Fruit fly (Drosophila melanogaster) whole organism, wandering third instar larva: ENCODE measurements around the gene CG33511.

Experiments used
- Abd-B ChIP-seq: fragments of >200 bp; optimal IDR thresholded peaks from 2 replicates; lab custom pipeline; 2017; ENCODE audit warnings: missing biosample characterization, missing genetic modification characterization
- CG32264 ChIP-seq: fragments of 200-800 bp; sonication (Bioruptor generic); optimal IDR thresholded peaks from 2 replicates; lab custom pipeline; 2016; ENCODE audit warnings: missing biosample characterization, missing genetic modification characterization
- CrebA ChIP-seq: fragments of 200-800 bp; sonication (Bioruptor generic); optimal IDR thresholded peaks from 2 replicates; lab custom pipeline; 2016; ENCODE audit warnings: missing biosample characterization, mild to moderate bottlenecking, missing genetic modification characterization, borderline replicate concordance
- Dfd ChIP-seq: fragments of >200 bp; optimal IDR thresholded peaks from 2 replicates; lab custom pipeline; 2017; ENCODE audit warnings: missing biosample characterization, missing genetic modification characterization
- Dif ChIP-seq: fragments of 200-275, 200-300 bp; sonication (Bioruptor generic); optimal IDR thresholded peaks from 2 replicates; lab custom pipeline; 2018; ENCODE audit warnings: missing biosample characterization, missing genetic modification characterization; ENCODE audit not compliant: partially characterized antibody
- GATAd ChIP-seq: sonication (Bioruptor generic); optimal IDR thresholded peaks from 2 replicates; lab custom pipeline; 2016; ENCODE audit warnings: missing biosample characterization, missing genetic modification characterization
- Hnf4 ChIP-seq: fragments of 200-800 bp; sonication (Bioruptor generic); optimal IDR thresholded peaks from 2 replicates; lab custom pipeline; 2016; ENCODE audit warnings: missing biosample characterization, mild to moderate bottlenecking, missing genetic modification characterization
- Hr83 ChIP-seq: fragments of 200-300 bp; sonication (Bioruptor generic); optimal IDR thresholded peaks from 2 replicates; lab custom pipeline; 2016; ENCODE audit warnings: missing biosample characterization, mild to moderate bottlenecking, missing genetic modification characterization, moderate library complexity; ENCODE audit not compliant: poor library complexity, severe bottlenecking
- Jra ChIP-seq: sonication (Bioruptor generic); optimal IDR thresholded peaks from 2 replicates; lab custom pipeline; 2016; ENCODE audit warnings: missing biosample characterization, missing genetic modification characterization
- Mio ChIP-seq: sonication (Bioruptor generic); optimal IDR thresholded peaks from 2 replicates; lab custom pipeline; 2016; ENCODE audit warnings: missing biosample characterization, missing genetic modification characterization
- Myc ChIP-seq: fragments of >200 bp; optimal IDR thresholded peaks from 2 replicates; lab custom pipeline; 2017
- N ChIP-seq: fragments of >200 bp; optimal IDR thresholded peaks from 2 replicates; lab custom pipeline; 2018; ENCODE audit warnings: missing biosample characterization, missing external identifiers, missing genetic modification characterization
- OdsH ChIP-seq: fragments of 200-800 bp; sonication (Bioruptor generic); optimal IDR thresholded peaks from 2 replicates; lab custom pipeline; 2016; ENCODE audit warnings: missing biosample characterization, mild to moderate bottlenecking, missing genetic modification characterization
- Rel ChIP-seq, 2 experiments: fragments of 200-800 bp; sonication (Bioruptor generic) in 1 of 2; optimal IDR thresholded peaks; 2 replicates in 1 of 2; 3 replicates in 1 of 2; lab custom pipeline; 2016 to 2019; ENCODE audit warnings: mild to moderate bottlenecking in 2 of 2, missing biosample characterization in 2 of 2, missing genetic modification characterization in 2 of 2, moderate library complexity in 1 of 2
- Sp1 ChIP-seq: fragments of 200-800 bp; sonication (Bioruptor generic); optimal IDR thresholded peaks from 3 replicates; lab custom pipeline; 2019; ENCODE audit warnings: missing biosample characterization, mild to moderate bottlenecking, missing genetic modification characterization, moderate library complexity
- Vsx2 ChIP-seq: fragments of 200-300, 225-300 bp; sonication (Bioruptor generic); optimal IDR thresholded peaks from 2 replicates; lab custom pipeline; 2018; ENCODE audit warnings: missing biosample characterization, missing genetic modification characterization; ENCODE audit not compliant: partially characterized antibody
- brk ChIP-seq: fragments of 200-800 bp; sonication (Bioruptor generic); optimal IDR thresholded peaks from 2 replicates; lab custom pipeline; 2016; ENCODE audit warnings: missing biosample characterization, mild to moderate bottlenecking, missing genetic modification characterization
- dl ChIP-seq, 2 experiments: fragments of 175-275, 200-275 bp in 1 of 2; fragments of 200-275 bp in 1 of 2; sonication (Bioruptor generic); optimal IDR thresholded peaks; lab custom pipeline; 2018; ENCODE audit warnings: mild to moderate bottlenecking in 2 of 2, missing biosample characterization in 2 of 2, missing genetic modification characterization in 2 of 2, moderate library complexity in 2 of 2; ENCODE audit not compliant: partially characterized antibody in 2 of 2, insufficient read depth in 1 of 2
- dmrt93B ChIP-seq: fragments of 200-800 bp; sonication (Bioruptor generic); optimal IDR thresholded peaks from 2 replicates; lab custom pipeline; 2018; ENCODE audit warnings: missing biosample characterization, mild to moderate bottlenecking, missing genetic modification characterization
- dsf ChIP-seq: sonication (Bioruptor generic); optimal IDR thresholded peaks from 2 replicates; lab custom pipeline; 2016; ENCODE audit warnings: missing biosample characterization, missing genetic modification characterization, borderline replicate concordance
- ey ChIP-seq: fragments of 200-800 bp; sonication (Bioruptor generic); optimal IDR thresholded peaks from 2 replicates; lab custom pipeline; 2016; ENCODE audit warnings: missing biosample characterization, missing genetic modification characterization
- foxo ChIP-seq, 2 experiments: fragments of 200-800 bp; sonication (Bioruptor generic); optimal IDR thresholded peaks; 2 replicates in 1 of 2; 3 replicates in 1 of 2; lab custom pipeline; 2016 to 2017; ENCODE audit warnings: missing biosample characterization in 2 of 2, missing genetic modification characterization in 2 of 2
- fru ChIP-seq: fragments of 200-800 bp; sonication (Bioruptor generic); optimal IDR thresholded peaks from 3 replicates; lab custom pipeline; 2016; ENCODE audit warnings: missing biosample characterization, mild to moderate bottlenecking, missing genetic modification characterization
- h ChIP-seq: fragments of 200-800 bp; sonication (Bioruptor generic); optimal IDR thresholded peaks from 3 replicates; lab custom pipeline; 2016; ENCODE audit warnings: missing biosample characterization, mild to moderate bottlenecking, missing genetic modification characterization
- jim ChIP-seq: fragments of 175-275, 200-325 bp; sonication (Bioruptor generic); optimal IDR thresholded peaks from 2 replicates; lab custom pipeline; 2016; ENCODE audit warnings: missing biosample characterization, mild to moderate bottlenecking, missing genetic modification characterization
- pan ChIP-seq: fragments of >200 bp; optimal IDR thresholded peaks from 2 replicates; lab custom pipeline; 2017
- psq ChIP-seq: fragments of 200-800 bp; sonication (Bioruptor generic); optimal IDR thresholded peaks from 3 replicates; lab custom pipeline; 2017; ENCODE audit warnings: missing biosample characterization, mild to moderate bottlenecking, missing genetic modification characterization, moderate library complexity
- rgr ChIP-seq: fragments of 200-800 bp; sonication (Bioruptor generic); optimal IDR thresholded peaks from 3 replicates; lab custom pipeline; 2016; ENCODE audit warnings: missing biosample characterization, mild to moderate bottlenecking, missing genetic modification characterization
- sv ChIP-seq: fragments of 200-800 bp; sonication (Bioruptor generic); optimal IDR thresholded peaks from 3 replicates; lab custom pipeline; 2016; ENCODE audit warnings: missing biosample characterization, missing genetic modification characterization
- tai ChIP-seq: sonication (Bioruptor generic); optimal IDR thresholded peaks from 2 replicates; lab custom pipeline; 2016; ENCODE audit warnings: missing biosample characterization, missing genetic modification characterization
- usp ChIP-seq: fragments of >200 bp; optimal IDR thresholded peaks from 2 replicates; lab custom pipeline; 2017; ENCODE audit warnings: missing biosample characterization, missing genetic modification characterization
- woc ChIP-seq: sonication (Bioruptor generic); optimal IDR thresholded peaks from 2 replicates; lab custom pipeline; 2016; ENCODE audit warnings: missing biosample characterization, mild to moderate bottlenecking, missing genetic modification characterization

CG33511 gene

dm6 chr2L:21102399-21103108, 20.3 kb upstream of the CG33511 start, which contains the start of gene CG9257:
Gene CG9257, plus strand, starts transcription at chr2L:21102743.
- TF ChIP-seq brk (GFP tag; lab: Kevin White, UChicago) (peak; percentile 27), Abd-B (GFP tag; lab: Kevin White, UChicago) (no peak), Sp1 (GFP tag; lab: Kevin White, UChicago) (no peak), Dfd (GFP tag; lab: Kevin White, UChicago) (no peak), Hnf4 (GFP tag; lab: Kevin White, UChicago) (peak; percentile 24), foxo (GFP tag; optimal IDR thresholded peaks at IDR 0.05; lab: Kevin White, UChicago) (peak in 1 of 2 experiments; percentile 38), Myc (lab: Kevin White, UChicago) (peak; percentile 21), Rel (GFP tag; optimal IDR thresholded peaks at IDR 0.05; lab: Kevin White, UChicago) (no peak), Rel (tag; optimal IDR thresholded peaks at IDR 0.05; lab: Kevin White, UChicago) (peak; percentile 81), ey (GFP tag; lab: Kevin White, UChicago) (peak; percentile 13), tai (peak; percentile 57), woc (GFP tag; lab: Kevin White, UChicago) (peak; percentile 40), OdsH (GFP tag; lab: Kevin White, UChicago) (peak; percentile 6), CG32264 (no peak)

- TF ChIP-seq psq (no peak), h (no peak), Jra (no peak), Abd-B (GFP tag; lab: Kevin White, UChicago) (no peak), dl (GFP tag; optimal IDR thresholded peaks at IDR 0.05; lab: Kevin White, UChicago; ENCODE audit: insufficient read depth in 1 of 2, partially characterized antibody in 2 of 2) (no peak), Mio (no peak), usp (GFP tag; lab: Kevin White, UChicago) (no peak), dmrt93B (GFP tag; lab: Kevin White, UChicago) (no peak), fru (GFP tag; lab: Kevin White, UChicago) (no peak), Dif (GFP tag; lab: Kevin White, UChicago) (no peak), tai (no peak), Myc (lab: Kevin White, UChicago) (no peak), rgr (GFP tag; lab: Kevin White, UChicago) (no peak), Rel (GFP tag; optimal IDR thresholded peaks at IDR 0.05; lab: Kevin White, UChicago) (no peak), Rel (tag; optimal IDR thresholded peaks at IDR 0.05; lab: Kevin White, UChicago) (no peak), Sp1 (GFP tag; lab: Kevin White, UChicago) (no peak), Vsx2 (GFP tag; lab: Kevin White, UChicago) (no peak), CG32264 (no peak)
These were observed 15.6 kb upstream of the CG33511 start for dm6 chr2L:21097850-21098249.

- TF ChIP-seq dsf (GFP tag; lab: Kevin White, UChicago) (no peak), GATAd (GFP tag; lab: Kevin White, UChicago) (no peak), sv (GFP tag; lab: Kevin White, UChicago) (no peak), foxo (GFP tag; optimal IDR thresholded peaks at IDR 0.05; lab: Kevin White, UChicago) (peak in 1 of 2 experiments; percentile 14), woc (GFP tag; lab: Kevin White, UChicago) (no peak), Mio (no peak), OdsH (GFP tag; lab: Kevin White, UChicago) (no peak), fru (GFP tag; lab: Kevin White, UChicago) (peak; percentile 74), tai (peak; percentile 36), CrebA (GFP tag; lab: Kevin White, UChicago) (peak; percentile 68), Dif (GFP tag; lab: Kevin White, UChicago) (peak; percentile 18), Rel (GFP tag; optimal IDR thresholded peaks at IDR 0.05; lab: Kevin White, UChicago) (peak; percentile 15), Rel (tag; optimal IDR thresholded peaks at IDR 0.05; lab: Kevin White, UChicago) (no peak), CG32264 (no peak), Abd-B (GFP tag; lab: Kevin White, UChicago) (no peak), dl (GFP tag; optimal IDR thresholded peaks at IDR 0.05; lab: Kevin White, UChicago; ENCODE audit: insufficient read depth in 1 of 2, partially characterized antibody in 2 of 2) (peak in 1 of 2 experiments; percentile 52), h (peak; percentile 22), pan (lab: Kevin White, UChicago) (no peak)
These were observed 14.2 kb upstream of the CG33511 start, which contains the start of gene CG34136 for dm6 chr2L:21096448-21096994. Gene CG34136, plus strand, starts transcription at chr2L:21096922.

- no peak for TF ChIP-seq Dif (GFP tag; lab: Kevin White, UChicago)
- no peak for TF ChIP-seq Hr83
- TF ChIP-seq N (GFP tag; lab: Kevin White, UChicago): no peak
- no peak for TF ChIP-seq brk (GFP tag; lab: Kevin White, UChicago)
- no peak for TF ChIP-seq usp (GFP tag; lab: Kevin White, UChicago)
- no peak for TF ChIP-seq psq
- no peak for TF ChIP-seq jim (GFP tag; lab: Kevin White, UChicago)
- TF ChIP-seq rgr (GFP tag; lab: Kevin White, UChicago): no peak
These were observed 8.7 kb upstream of the CG33511 start, which contains the start of gene CG14397 for dm6 chr2L:21090958-21091357. Gene CG14397, plus strand, starts transcription at chr2L:21091227.
